Worm (Caenorhabditis elegans): ENCODE results near the gene F11D11.4.

- no peak for TF ChIP-seq lin-39 (tag; optimal IDR thresholded peaks at IDR 0.05)
- TF ChIP-seq mep-1 (tag; optimal IDR thresholded peaks at IDR 0.05), result no peak
- no peak for TF ChIP-seq ceh-8 (GFP tag; optimal IDR thresholded peaks at IDR 0.05)
- no peak for TF ChIP-seq lir-3 (tag; optimal IDR thresholded peaks at IDR 0.05; ENCODE audit: poor library complexity)
Measured at ce11 chrV:18731579-18732041, 29.6 kb upstream of the F11D11.4 start, which contains the start of the genes asp-18 and scl-19.
